Comparison of ENCODE assay signal across 7 worm cellular contexts in the genomic region with DNA sequence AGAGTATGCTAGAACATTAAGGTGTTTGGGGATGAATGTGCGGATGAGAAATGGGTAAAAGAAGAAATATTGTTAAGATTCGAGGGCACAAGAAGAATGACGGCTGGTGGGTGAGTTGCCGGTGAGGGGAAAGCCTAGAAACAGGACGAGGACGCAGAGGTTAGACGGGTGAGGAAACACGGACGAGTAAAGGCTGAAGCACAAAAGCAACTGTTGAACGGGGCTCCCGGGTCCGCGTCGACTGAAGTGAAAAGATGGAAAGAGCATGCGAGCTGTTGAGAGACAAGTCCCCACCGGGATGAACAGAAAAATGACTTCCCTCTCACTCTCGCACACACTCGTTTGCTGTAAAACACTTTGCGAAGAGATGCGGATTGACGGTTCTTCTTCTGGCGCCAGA.
TF ChIP-seq lines count a peak whose summit lies in the region.

No protein-coding gene starts in this region.

TF ChIP-seq in whole organism, L1 larva, 84 proteins besides CTCF, POLR2A, EP300 and RAD21:
- TF ChIP-seq C34B4.2 (tag; optimal IDR thresholded peaks at IDR 0.05; lab: Kevin White, UChicago): no peak
- TF ChIP-seq lin-14 (GFP tag; optimal IDR thresholded peaks at IDR 0.05; lab: Kevin White, UChicago): peak; percentile 76
- no peak for TF ChIP-seq mdl-1 (tag; optimal IDR thresholded peaks at IDR 0.05; lab: Kevin White, UChicago)
- TF ChIP-seq egl-13 (tag; optimal IDR thresholded peaks at IDR 0.05; lab: Kevin White, UChicago): no peak
- peak; percentile 51 for TF ChIP-seq nhr-71 (tag; optimal IDR thresholded peaks at IDR 0.05; lab: Kevin White, UChicago)
- TF ChIP-seq efl-3 (GFP tag; optimal IDR thresholded peaks at IDR 0.05; lab: Kevin White, UChicago): no peak
- peak; percentile 41 for TF ChIP-seq rnt-1 (tag; optimal IDR thresholded peaks at IDR 0.05; lab: Kevin White, UChicago)
- TF ChIP-seq lin-39 (tag; optimal IDR thresholded peaks at IDR 0.05; lab: Kevin White, UChicago): no peak
- TF ChIP-seq snu-23 (GFP tag; optimal IDR thresholded peaks at IDR 0.05; lab: Kevin White, UChicago): peak; percentile 12

TF ChIP-seq in whole organism, L2 larva, 48 proteins besides CTCF, POLR2A, EP300 and RAD21:
- TF ChIP-seq lin-13 (GFP tag; optimal IDR thresholded peaks at IDR 0.05; lab: Kevin White, UChicago) (no peak), crh-2 (tag; optimal IDR thresholded peaks at IDR 0.05; lab: Kevin White, UChicago) (no peak), sma-9 (GFP tag; optimal IDR thresholded peaks at IDR 0.05; lab: Kevin White, UChicago) (peak; percentile 12), sma-9 (tag; optimal IDR thresholded peaks at IDR 0.05; lab: Kevin White, UChicago) (no peak), dmd-4 (tag; optimal IDR thresholded peaks at IDR 0.05; lab: Kevin White, UChicago) (no peak), F13H6.1 (tag; optimal IDR thresholded peaks at IDR 0.05; lab: Kevin White, UChicago) (peak; percentile 50), mab-5 (tag; optimal IDR thresholded peaks at IDR 0.05; lab: Kevin White, UChicago) (no peak), lin-11 (tag; optimal IDR thresholded peaks at IDR 0.05; lab: Kevin White, UChicago) (no peak), unc-39 (tag; optimal IDR thresholded peaks at IDR 0.05; lab: Kevin White, UChicago) (no peak), unc-62 (GFP tag; optimal IDR thresholded peaks at IDR 0.05; lab: Kevin White, UChicago) (no peak), ceh-16 (tag; optimal IDR thresholded peaks at IDR 0.05; lab: Kevin White, UChicago) (no peak), zag-1 (tag; optimal IDR thresholded peaks at IDR 0.05; lab: Kevin White, UChicago) (no peak)
TF ChIP-seq in whole organism, L2 larva: peak in this region for 2.

TF ChIP-seq in whole organism, L3 larva, 47 proteins besides CTCF, POLR2A, EP300 and RAD21:
- TF ChIP-seq nhr-23 (tag; optimal IDR thresholded peaks at IDR 0.05; lab: Kevin White, UChicago): no peak
- peak; percentile 19 for TF ChIP-seq lin-39 (tag; optimal IDR thresholded peaks at IDR 0.05; lab: Kevin White, UChicago)
- TF ChIP-seq elt-2 (tag; optimal IDR thresholded peaks at IDR 0.05; lab: Kevin White, UChicago): no peak
- TF ChIP-seq nhr-43 (tag; optimal IDR thresholded peaks at IDR 0.05; lab: Kevin White, UChicago; ENCODE audit: poor library complexity, severe bottlenecking): no peak

TF ChIP-seq in whole organism, L4 larva, 104 proteins besides CTCF, POLR2A, EP300 and RAD21:
- TF ChIP-seq set-16 (GFP tag; IDR thresholded peaks at IDR 0.05; lab: Robert Waterston, UW) (0 out of 2 replicates have a peak, but pooled peaks have one; percentile 18), T20F7.1 (GFP tag; optimal IDR thresholded peaks at IDR 0.05; lab: Kevin White, UChicago) (no peak), hlh-11 (tag; optimal IDR thresholded peaks at IDR 0.05; lab: Kevin White, UChicago) (peak; percentile 24)

TF ChIP-seq in whole organism, late embryonic, 69 proteins besides CTCF, POLR2A, EP300 and RAD21 (continues in another document):
- TF ChIP-seq madf-2 (tag; optimal IDR thresholded peaks at IDR 0.05; lab: Kevin White, UChicago) (no peak), ceh-19 (GFP tag; optimal IDR thresholded peaks at IDR 0.05; lab: Kevin White, UChicago) (no peak), ceh-22 (tag; optimal IDR thresholded peaks at IDR 0.05; lab: Kevin White, UChicago) (no peak), ceh-6 (GFP tag; optimal IDR thresholded peaks at IDR 0.05; lab: Kevin White, UChicago) (no peak), pax-1 (tag; optimal IDR thresholded peaks at IDR 0.05; lab: Kevin White, UChicago) (no peak), unc-55 (GFP tag; optimal IDR thresholded peaks at IDR 0.05; lab: Kevin White, UChicago) (peak; percentile 39), ceh-14 (tag; optimal IDR thresholded peaks at IDR 0.05; lab: Kevin White, UChicago) (no peak), pag-3 (tag; optimal IDR thresholded peaks at IDR 0.05; lab: Kevin White, UChicago; ENCODE audit: borderline replicate concordance) (no peak), ets-4 (tag; optimal IDR thresholded peaks at IDR 0.05; lab: Kevin White, UChicago) (no peak), ttx-3 (tag; optimal IDR thresholded peaks at IDR 0.05; lab: Kevin White, UChicago) (no peak), elt-2 (tag; optimal IDR thresholded peaks at IDR 0.05; lab: Kevin White, UChicago) (no peak), ceh-18 (tag; optimal IDR thresholded peaks at IDR 0.05; lab: Kevin White, UChicago) (peak; percentile 37), C08G9.2 (tag; optimal IDR thresholded peaks at IDR 0.05; lab: Kevin White, UChicago) (peak; percentile 34), hlh-30 (tag; optimal IDR thresholded peaks at IDR 0.05; lab: Kevin White, UChicago; ENCODE audit: insufficient read depth) (no peak), dve-1 (tag; optimal IDR thresholded peaks at IDR 0.05; lab: Kevin White, UChicago) (no peak), pha-4 (tag; optimal IDR thresholded peaks at IDR 0.05; lab: Kevin White, UChicago) (no peak), tbx-7 (tag; optimal IDR thresholded peaks at IDR 0.05; lab: Kevin White, UChicago) (no peak), ceh-24 (tag; optimal IDR thresholded peaks at IDR 0.05; lab: Kevin White, UChicago) (no peak), gmeb-2 (tag; optimal IDR thresholded peaks at IDR 0.05; lab: Kevin White, UChicago) (no peak), ceh-34 (tag; optimal IDR thresholded peaks at IDR 0.05; lab: Kevin White, UChicago) (no peak), syd-9 (tag; optimal IDR thresholded peaks at IDR 0.05; lab: Kevin White, UChicago) (no peak)

TF ChIP-seq in whole organism, mixed stage, embryonic, 35 proteins besides CTCF, POLR2A, EP300 and RAD21:
- no peak for TF ChIP-seq ham-2 (GFP tag; optimal IDR thresholded peaks at IDR 0.05; lab: Kevin White, UChicago)
- peak; percentile 0 for TF ChIP-seq unc-62 (GFP tag; optimal IDR thresholded peaks at IDR 0.05; lab: Kevin White, UChicago)
- peak; percentile 76 for TF ChIP-seq unc-120 (tag; optimal IDR thresholded peaks at IDR 0.05; lab: Kevin White, UChicago; ENCODE audit: poor library complexity, severe bottlenecking)
- TF ChIP-seq elt-3 (tag; optimal IDR thresholded peaks at IDR 0.05; lab: Kevin White, UChicago): no peak
- peak; percentile 16 for TF ChIP-seq hlh-1 (tag; optimal IDR thresholded peaks at IDR 0.05; lab: Kevin White, UChicago)
TF ChIP-seq in whole organism, mixed stage, embryonic: peak in this region for 3.

TF ChIP-seq in whole organism, young adult, 124 proteins besides CTCF, POLR2A, EP300 and RAD21:
- TF ChIP-seq zfh-2 (GFP tag; conservative IDR thresholded peaks at IDR 0.05; lab: Robert Waterston, UW) (0 out of 2 replicates have a peak, but pooled peaks have one; percentile 14), F57C9.4 (tag; optimal IDR thresholded peaks at IDR 0.05; lab: Kevin White, UChicago) (no peak)
